Worm (Caenorhabditis elegans) whole organism, L2 larva: ENCODE results near the gene nspd-4.
A peak's percentile ranks its signal among the peaks of the same experiment; 100 is the strongest.

ENCODE experiments used
- blmp-1 ChIP-seq: sonication (generic microtip); optimal IDR thresholded peaks from 2 replicates; lab custom pipeline; 2017; ENCODE audit warnings: missing genetic modification characterization, mild to moderate bottlenecking, missing compliant biosample characterization, antibody characterized with exemption, moderate library complexity; ENCODE audit not compliant: insufficient read depth
- egl-27 ChIP-seq: sonication (generic microtip); optimal IDR thresholded peaks from 3 replicates; lab custom pipeline; 2017; ENCODE audit warnings: missing biosample characterization, missing genetic modification reagents, missing genetic modification characterization
- lin-39 ChIP-seq: fragments of 150-350 bp; optimal IDR thresholded peaks from 2 replicates; lab custom pipeline; 2014; ENCODE audit warnings: missing biosample characterization, missing genetic modification reagents, missing genetic modification characterization
- snpc-4 ChIP-seq: fragments of 150-350 bp; optimal IDR thresholded peaks from 2 replicates; lab custom pipeline; 2014; ENCODE audit warnings: missing biosample characterization, missing genetic modification characterization
- ztf-1 ChIP-seq: fragments of 200-800 bp; sonication (Bioruptor generic); conservative IDR thresholded peaks from 2 replicates; pipeline ENCODE4 v1.3.6; 2022; ENCODE audit warnings: missing genetic modification characterization, missing compliant biosample characterization
- ztf-11 ChIP-seq: sonication (generic microtip); optimal IDR thresholded peaks from 2 replicates; lab custom pipeline; 2017; ENCODE audit warnings: missing biosample characterization, missing genetic modification characterization
- ztf-4 ChIP-seq: fragments of 150-350 bp; optimal IDR thresholded peaks from 2 replicates; lab custom pipeline; 2014; ENCODE audit warnings: missing biosample characterization, missing genetic modification characterization

ce11 chrII:4821739-4822138 is 20.7 kb upstream of the nspd-4 start, which contains the start of gene lact-5:
- TF ChIP-seq ztf-11 (tag; lab: Kevin White, UChicago) (no peak), egl-27 (no peak), ztf-1 (GFP tag; lab: Robert Waterston, UW) (no peak), ztf-4 (no peak), snpc-4 (no peak), lin-39 (tag; lab: Kevin White, UChicago) (no peak), blmp-1 (tag; lab: Kevin White, UChicago) (peak; percentile 94)
